Fruit fly (Drosophila melanogaster): ENCODE data around the gene tzn.

- TF ChIP-seq Eip78C (GFP tag) (no peak), Blimp-1 (GFP tag; optimal IDR thresholded peaks at IDR 0.05) (no peak), CG16779 (tag; optimal IDR thresholded peaks at IDR 0.05) (no peak), CG11902 (GFP tag; optimal IDR thresholded peaks at IDR 0.05) (no peak)
Measured at dm6 chr3L:20792693-20793092, 5.8 kb upstream of the tzn start, which contains the start of gene Six4.
